Fruit fly (Drosophila melanogaster) whole organism, wandering third instar larva: ENCODE results near the gene CG5762.

Source experiments
- Abd-B ChIP-seq: fragments of >200 bp; optimal IDR thresholded peaks from 2 replicates; lab custom pipeline; 2017; ENCODE audit warnings: missing biosample characterization, missing genetic modification characterization
- CG32264 ChIP-seq: fragments of 200-800 bp; sonication (Bioruptor generic); optimal IDR thresholded peaks from 2 replicates; lab custom pipeline; 2016; ENCODE audit warnings: missing biosample characterization, missing genetic modification characterization
- CG9705 ChIP-seq: fragments of 200-800 bp; sonication (Bioruptor generic); optimal IDR thresholded peaks from 2 replicates; lab custom pipeline; 2018; ENCODE audit warnings: missing biosample characterization, mild to moderate bottlenecking, missing genetic modification characterization
- Dfd ChIP-seq: fragments of >200 bp; optimal IDR thresholded peaks from 2 replicates; lab custom pipeline; 2017; ENCODE audit warnings: missing biosample characterization, missing genetic modification characterization
- Dif ChIP-seq: fragments of 200-275, 200-300 bp; sonication (Bioruptor generic); optimal IDR thresholded peaks from 2 replicates; lab custom pipeline; 2018; ENCODE audit warnings: missing biosample characterization, missing genetic modification characterization; ENCODE audit not compliant: partially characterized antibody
- GATAd ChIP-seq: sonication (Bioruptor generic); optimal IDR thresholded peaks from 2 replicates; lab custom pipeline; 2016; ENCODE audit warnings: missing biosample characterization, missing genetic modification characterization
- Hnf4 ChIP-seq: fragments of 200-800 bp; sonication (Bioruptor generic); optimal IDR thresholded peaks from 2 replicates; lab custom pipeline; 2016; ENCODE audit warnings: missing biosample characterization, mild to moderate bottlenecking, missing genetic modification characterization
- Hr78 ChIP-seq: fragments of >200 bp; optimal IDR thresholded peaks from 2 replicates; lab custom pipeline; 2017; ENCODE audit warnings: missing biosample characterization, missing genetic modification characterization
- Hr83 ChIP-seq: fragments of 200-300 bp; sonication (Bioruptor generic); optimal IDR thresholded peaks from 2 replicates; lab custom pipeline; 2016; ENCODE audit warnings: missing biosample characterization, mild to moderate bottlenecking, missing genetic modification characterization, moderate library complexity; ENCODE audit not compliant: poor library complexity, severe bottlenecking
- Mio ChIP-seq: sonication (Bioruptor generic); optimal IDR thresholded peaks from 2 replicates; lab custom pipeline; 2016; ENCODE audit warnings: missing biosample characterization, missing genetic modification characterization
- Myc ChIP-seq: fragments of >200 bp; optimal IDR thresholded peaks from 2 replicates; lab custom pipeline; 2017
- N ChIP-seq: fragments of >200 bp; optimal IDR thresholded peaks from 2 replicates; lab custom pipeline; 2018; ENCODE audit warnings: missing biosample characterization, missing external identifiers, missing genetic modification characterization
- OdsH ChIP-seq: fragments of 200-800 bp; sonication (Bioruptor generic); optimal IDR thresholded peaks from 2 replicates; lab custom pipeline; 2016; ENCODE audit warnings: missing biosample characterization, mild to moderate bottlenecking, missing genetic modification characterization
- Rel ChIP-seq, 2 experiments: fragments of 200-800 bp; sonication (Bioruptor generic) in 1 of 2; optimal IDR thresholded peaks; 2 replicates in 1 of 2; 3 replicates in 1 of 2; lab custom pipeline; 2016 to 2019; ENCODE audit warnings: mild to moderate bottlenecking in 2 of 2, missing biosample characterization in 2 of 2, missing genetic modification characterization in 2 of 2, moderate library complexity in 1 of 2
- Sp1 ChIP-seq: fragments of 200-800 bp; sonication (Bioruptor generic); optimal IDR thresholded peaks from 3 replicates; lab custom pipeline; 2019; ENCODE audit warnings: missing biosample characterization, mild to moderate bottlenecking, missing genetic modification characterization, moderate library complexity
- Vsx2 ChIP-seq: fragments of 200-300, 225-300 bp; sonication (Bioruptor generic); optimal IDR thresholded peaks from 2 replicates; lab custom pipeline; 2018; ENCODE audit warnings: missing biosample characterization, missing genetic modification characterization; ENCODE audit not compliant: partially characterized antibody
- br ChIP-seq: fragments of 200-800 bp; sonication (Bioruptor generic); optimal IDR thresholded peaks from 2 replicates; lab custom pipeline; 2016; ENCODE audit warnings: missing biosample characterization, missing genetic modification characterization
- dl ChIP-seq, 2 experiments: fragments of 175-275, 200-275 bp in 1 of 2; fragments of 200-275 bp in 1 of 2; sonication (Bioruptor generic); optimal IDR thresholded peaks; lab custom pipeline; 2018; ENCODE audit warnings: mild to moderate bottlenecking in 2 of 2, missing biosample characterization in 2 of 2, missing genetic modification characterization in 2 of 2, moderate library complexity in 2 of 2; ENCODE audit not compliant: partially characterized antibody in 2 of 2, insufficient read depth in 1 of 2
- foxo ChIP-seq, 2 experiments: fragments of 200-800 bp; sonication (Bioruptor generic); optimal IDR thresholded peaks; 2 replicates in 1 of 2; 3 replicates in 1 of 2; lab custom pipeline; 2016 to 2017; ENCODE audit warnings: missing biosample characterization in 2 of 2, missing genetic modification characterization in 2 of 2
- jim ChIP-seq: fragments of 175-275, 200-325 bp; sonication (Bioruptor generic); optimal IDR thresholded peaks from 2 replicates; lab custom pipeline; 2016; ENCODE audit warnings: missing biosample characterization, mild to moderate bottlenecking, missing genetic modification characterization
- lola ChIP-seq: fragments of >200 bp; optimal IDR thresholded peaks from 2 replicates; lab custom pipeline; 2017; ENCODE audit warnings: missing biosample characterization, missing genetic modification characterization
- pan ChIP-seq: fragments of >200 bp; optimal IDR thresholded peaks from 2 replicates; lab custom pipeline; 2017
- rgr ChIP-seq: fragments of 200-800 bp; sonication (Bioruptor generic); optimal IDR thresholded peaks from 3 replicates; lab custom pipeline; 2016; ENCODE audit warnings: missing biosample characterization, mild to moderate bottlenecking, missing genetic modification characterization
- tai ChIP-seq: sonication (Bioruptor generic); optimal IDR thresholded peaks from 2 replicates; lab custom pipeline; 2016; ENCODE audit warnings: missing biosample characterization, missing genetic modification characterization
- usp ChIP-seq: fragments of >200 bp; optimal IDR thresholded peaks from 2 replicates; lab custom pipeline; 2017; ENCODE audit warnings: missing biosample characterization, missing genetic modification characterization

The CG5762 gene

DNA sequence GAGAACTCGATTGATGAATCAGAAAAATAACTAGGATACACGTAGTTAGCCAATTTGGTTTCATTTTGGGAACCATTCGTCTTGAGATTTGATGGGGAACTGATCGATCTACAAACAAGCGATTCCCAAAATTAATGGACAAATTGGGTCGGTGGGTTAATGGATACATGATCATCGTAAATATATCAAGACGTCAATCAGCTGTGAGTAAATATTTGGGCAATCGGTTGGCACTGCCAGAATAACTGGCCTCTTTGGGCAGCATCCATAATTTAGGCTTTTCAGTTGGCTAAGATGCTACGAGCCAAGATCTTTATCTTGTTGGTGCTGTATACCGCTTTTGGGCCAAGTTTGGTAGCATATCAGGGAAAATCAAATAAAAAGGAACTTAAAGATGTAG, 6.6 kb upstream of the CG5762 start, which contains the start of the genes CG42812 and CG33341:
Gene CG42812 (minus strand): TSS at position 101 of the 400 bp plus-strand sequence.
Gene CG33341 (plus strand): TSS at position 295 of the 400 bp plus-strand sequence.
- no peak for TF ChIP-seq dl (GFP tag; optimal IDR thresholded peaks at IDR 0.05; lab: Kevin White, UChicago; ENCODE audit: insufficient read depth in 1 of 2, partially characterized antibody in 2 of 2)
- no peak for TF ChIP-seq Mio (GFP tag; lab: Kevin White, UChicago)
- no peak for TF ChIP-seq usp (GFP tag; lab: Kevin White, UChicago)
- TF ChIP-seq Abd-B: no peak
- no peak for TF ChIP-seq Dif (GFP tag; lab: Kevin White, UChicago)
- no peak for TF ChIP-seq Hr83 (GFP tag; lab: Kevin White, UChicago)
- TF ChIP-seq Hr78: no peak
- no peak for TF ChIP-seq pan
- TF ChIP-seq lola: no peak
- TF ChIP-seq br: no peak
- no peak for TF ChIP-seq Myc (lab: Kevin White, UChicago)
- TF ChIP-seq Dfd: no peak
- no peak for TF ChIP-seq GATAd (GFP tag; lab: Kevin White, UChicago)
- no peak for TF ChIP-seq jim (GFP tag; lab: Kevin White, UChicago)
- TF ChIP-seq Vsx2 (GFP tag; lab: Kevin White, UChicago): no peak
- no peak for TF ChIP-seq Rel (GFP tag; optimal IDR thresholded peaks at IDR 0.05; lab: Kevin White, UChicago)
- TF ChIP-seq Rel (tag; optimal IDR thresholded peaks at IDR 0.05; lab: Kevin White, UChicago): no peak
- no peak for TF ChIP-seq rgr
- TF ChIP-seq, all 38 proteins: peak for 0

DNA sequence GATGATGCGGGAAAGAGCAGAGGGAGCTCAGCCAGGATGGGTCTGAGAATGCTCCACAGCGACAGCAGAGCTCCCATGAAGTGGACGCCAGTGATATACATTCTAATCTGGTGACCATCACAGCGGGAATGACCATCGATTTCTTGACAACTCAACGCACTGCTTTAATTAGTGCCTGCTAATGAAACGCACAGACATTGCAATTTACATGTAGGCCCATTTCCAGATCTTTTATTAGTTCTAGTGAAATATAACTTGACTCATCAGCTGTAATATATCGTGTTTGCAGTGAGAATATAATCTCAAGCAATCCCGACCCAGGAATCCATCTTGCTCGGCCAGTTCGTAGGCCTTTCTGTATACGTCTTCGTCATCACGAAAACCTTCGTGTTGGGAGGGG, 5.6 kb upstream of the CG5762 start, which contains the start of gene CG42811:
Gene CG42811 (minus strand): TSS at position 101 of the 400 bp plus-strand sequence.
- TF ChIP-seq pan: no peak
- no peak for TF ChIP-seq lola
- no peak for TF ChIP-seq OdsH (GFP tag; lab: Kevin White, UChicago)
- TF ChIP-seq CG32264 (GFP tag; lab: Kevin White, UChicago): no peak
- TF ChIP-seq Hr83 (GFP tag; lab: Kevin White, UChicago): no peak
- TF ChIP-seq CG9705 (GFP tag; lab: Kevin White, UChicago): no peak
- no peak for TF ChIP-seq foxo (GFP tag; optimal IDR thresholded peaks at IDR 0.05; lab: Kevin White, UChicago)
- TF ChIP-seq jim (GFP tag; lab: Kevin White, UChicago): no peak
- no peak for TF ChIP-seq Hnf4 (GFP tag; lab: Kevin White, UChicago)
- TF ChIP-seq br: no peak

DNA sequence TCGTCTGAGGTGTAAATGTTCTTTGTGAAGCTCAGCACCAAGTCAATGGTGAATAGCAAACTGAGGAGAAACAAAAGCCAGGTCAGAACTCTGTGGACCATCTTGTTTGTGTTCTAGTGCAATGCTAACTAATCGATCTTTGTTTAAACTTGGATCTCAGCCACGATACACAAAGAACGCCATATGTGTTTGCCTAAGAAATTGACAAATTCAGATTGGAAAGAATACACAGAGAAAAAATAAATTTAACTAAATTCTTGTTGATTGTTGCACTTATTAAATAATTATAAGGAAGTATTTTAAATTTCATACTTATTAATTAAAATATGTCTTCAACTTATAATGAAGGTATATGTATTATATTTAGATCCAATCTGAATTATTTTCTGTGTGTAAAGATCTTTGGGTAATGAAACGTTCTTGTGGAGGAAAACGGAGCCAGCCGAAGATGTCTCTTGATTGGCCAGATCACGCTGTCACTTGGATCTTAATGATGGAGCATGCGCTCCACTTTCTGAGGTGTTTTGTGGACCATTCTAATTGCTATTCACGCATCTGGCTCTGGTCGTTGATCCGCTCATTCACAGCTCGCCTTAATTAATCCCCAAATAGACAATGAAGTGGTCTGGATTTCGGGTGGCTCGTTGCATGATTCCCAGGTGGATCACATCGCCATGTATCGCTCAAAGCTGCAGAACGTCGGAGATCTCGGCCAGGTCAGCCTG, 3.6 kb upstream of the CG5762 start, which contains the start of the genes CG17784 and CG13613:
Gene CG17784 (minus strand): TSS at position 101 of the 725 bp plus-strand sequence.
Gene CG13613 (plus strand): TSS at position 675 of the 725 bp plus-strand sequence.
- no peak for TF ChIP-seq CG9705 (GFP tag; lab: Kevin White, UChicago)

DNA sequence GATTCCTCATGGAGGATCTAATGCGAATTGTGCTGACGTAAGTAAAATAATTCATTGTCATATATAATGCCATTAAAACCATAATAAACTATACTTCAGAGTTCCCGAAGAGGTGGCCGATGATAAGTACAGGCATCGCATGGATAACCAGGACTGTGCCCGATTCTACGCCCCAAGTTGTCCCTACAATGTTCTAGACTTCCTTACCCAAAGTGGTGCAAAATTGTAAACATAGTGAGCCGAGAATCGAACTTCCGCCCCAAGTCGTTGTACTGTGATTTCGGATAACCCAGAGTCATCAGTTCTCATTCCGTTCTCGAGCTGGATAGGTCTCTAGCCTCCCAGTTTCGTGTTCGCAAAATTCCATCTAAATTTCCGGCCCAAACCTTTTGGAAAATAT, 1.4 kb upstream of the CG5762 start, which contains the start of gene CG33340:
Gene CG33340 (plus strand): TSS at position 301 of the 400 bp plus-strand sequence.
- TF ChIP-seq lola (no peak), Hr83 (GFP tag; lab: Kevin White, UChicago) (no peak), N (GFP tag; lab: Kevin White, UChicago) (no peak), CG9705 (GFP tag; lab: Kevin White, UChicago) (no peak), Sp1 (GFP tag; lab: Kevin White, UChicago) (no peak), OdsH (GFP tag; lab: Kevin White, UChicago) (no peak), GATAd (GFP tag; lab: Kevin White, UChicago) (no peak), Dfd (no peak)

DNA sequence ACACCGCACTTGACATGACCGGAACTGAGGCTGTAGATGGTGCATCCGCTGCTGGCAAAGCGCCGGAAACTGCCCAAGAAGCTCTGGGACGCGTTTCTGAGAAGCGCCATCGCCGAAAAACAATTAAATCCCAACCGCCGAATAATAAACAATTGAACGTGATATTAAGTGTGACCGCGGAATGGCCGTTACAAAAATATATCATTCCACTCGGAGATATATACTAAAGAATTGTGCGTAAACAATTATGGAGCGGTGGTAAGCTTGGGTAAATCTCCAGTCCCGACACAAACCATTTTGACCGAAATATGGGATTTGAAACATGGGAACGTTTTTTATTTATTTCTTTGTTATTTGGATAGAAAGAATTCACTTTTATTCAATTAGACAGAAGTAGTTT, 1.5 kb downstream of the CG5762 start, which contains the start of gene CG18528:
Gene CG18528 (minus strand): TSS at position 188 of the 400 bp plus-strand sequence.
- TF ChIP-seq Myc (lab: Kevin White, UChicago): peak; percentile 57
- TF ChIP-seq dl (GFP tag; optimal IDR thresholded peaks at IDR 0.05; lab: Kevin White, UChicago; ENCODE audit: insufficient read depth in 1 of 2, partially characterized antibody in 2 of 2): no peak

DNA sequence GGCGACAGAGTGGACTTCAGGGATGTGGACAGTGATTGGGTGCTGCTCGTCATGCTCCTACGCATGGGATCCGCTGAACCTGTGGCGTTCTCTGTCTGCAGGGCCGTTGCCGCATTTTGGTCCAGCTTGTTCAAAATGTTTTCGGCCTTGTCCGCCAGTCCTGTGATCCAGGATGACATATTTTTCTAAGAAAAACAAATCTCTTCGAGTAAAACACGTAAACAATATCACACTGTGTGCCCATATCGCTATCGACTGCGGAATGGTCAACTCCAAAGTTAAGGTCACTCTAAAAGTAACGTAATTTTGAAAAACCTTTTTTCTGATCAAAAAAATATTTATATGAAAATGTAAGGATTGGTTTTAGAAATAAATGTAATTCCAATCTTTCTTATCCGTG, 3.8 kb downstream of the CG5762 start, which contains the start of gene Golgin84:
Gene Golgin84 (minus strand): TSS at position 241 of the 400 bp plus-strand sequence.
- TF ChIP-seq Hnf4 (GFP tag; lab: Kevin White, UChicago) (no peak), tai (GFP tag; lab: Kevin White, UChicago) (no peak), N (GFP tag; lab: Kevin White, UChicago) (no peak), foxo (GFP tag; optimal IDR thresholded peaks at IDR 0.05; lab: Kevin White, UChicago) (no peak), OdsH (GFP tag; lab: Kevin White, UChicago) (no peak), Hr83 (GFP tag; lab: Kevin White, UChicago) (no peak), Rel (GFP tag; optimal IDR thresholded peaks at IDR 0.05; lab: Kevin White, UChicago) (no peak), Rel (tag; optimal IDR thresholded peaks at IDR 0.05; lab: Kevin White, UChicago) (no peak)
- TF ChIP-seq, all 38 proteins: peak for 0
